Fruit fly (Drosophila melanogaster): Measurements from ENCODE around the gene RhoGAP71E.

- TF ChIP-seq CG11093 (GFP tag; IDR thresholded peaks at IDR 0.05) (0 out of 3 replicates have a peak, but pooled peaks have one; percentile 27), hbn (GFP tag; IDR thresholded peaks at IDR 0.05; ENCODE audit: partially characterized antibody) (no peak), pho (GFP tag; optimal IDR thresholded peaks at IDR 0.05) (no peak), CG4360 (GFP tag; IDR thresholded peaks at IDR 0.05) (0 out of 2 replicates have a peak, but pooled peaks have one; percentile 18), pzg (GFP tag; optimal IDR thresholded peaks at IDR 0.05) (no peak), sna (GFP tag; IDR thresholded peaks at IDR 0.05; ENCODE audit: partially characterized antibody) (no peak)
Observed at dm6 chr3L:15639978-15640377, 51.3 kb downstream of the RhoGAP71E start.

Data from whole organism, embryonic.